Worm (Caenorhabditis elegans): Measurements from ENCODE around the gene srh-80.

ce11 chrV:219632-220031 lies at the start of gene srh-80:
- TF ChIP-seq cog-1 (tag; optimal IDR thresholded peaks at IDR 0.05) (no peak), med-1 (GFP tag; optimal IDR thresholded peaks at IDR 0.05; ENCODE audit: insufficient read depth) (no peak), flt-1 (GFP tag; IDR thresholded peaks at IDR 0.05) (no peak), ztf-29 (GFP tag; IDR thresholded peaks at IDR 0.05) (no peak), ztf-23 (GFP tag; IDR thresholded peaks at IDR 0.05) (no peak), T22C8.4 (GFP tag; IDR thresholded peaks at IDR 0.05) (no peak)
